Worm (Caenorhabditis elegans) whole organism, mixed stage, embryonic: ENCODE measurements around the gene K11H3.2.

Source experiments
- M03D4.4 ChIP-seq: sonication (generic microtip); optimal IDR thresholded peaks from 2 replicates; lab custom pipeline; 2017; ENCODE audit warnings: mild to moderate bottlenecking, missing genetic modification characterization, missing compliant biosample characterization
- bed-3 ChIP-seq: fragments of 200-800 bp; sonication (Bioruptor generic); optimal IDR thresholded peaks from 3 replicates; lab custom pipeline; 2018; ENCODE audit warnings: mild to moderate bottlenecking, missing genetic modification characterization, moderate library complexity, missing compliant biosample characterization
- blmp-1 ChIP-seq: fragments of 150-350 bp; optimal IDR thresholded peaks from 2 replicates; lab custom pipeline; 2014; ENCODE audit warnings: missing biosample characterization, missing genetic modification characterization
- ceh-39 ChIP-seq: fragments of 150-350 bp; optimal IDR thresholded peaks from 2 replicates; lab custom pipeline; 2014; ENCODE audit warnings: missing biosample characterization, missing genetic modification characterization
- ceh-43 ChIP-seq: fragments of 200-800 bp; sonication (Bioruptor generic); optimal IDR thresholded peaks from 2 replicates; lab custom pipeline; 2018; ENCODE audit warnings: mild to moderate bottlenecking, missing genetic modification characterization, moderate library complexity, missing compliant biosample characterization
- ceh-83 ChIP-seq: fragments of 200-800 bp; sonication (Bioruptor generic); optimal IDR thresholded peaks from 2 replicates; lab custom pipeline; 2018; ENCODE audit warnings: mild to moderate bottlenecking, missing genetic modification characterization, missing compliant biosample characterization
- ces-1 ChIP-seq: fragments of 150-350 bp; optimal IDR thresholded peaks from 2 replicates; lab custom pipeline; 2014; ENCODE audit warnings: missing biosample characterization, missing genetic modification reagents, missing genetic modification characterization
- drap-1 ChIP-seq: fragments of 200-800 bp; sonication (Bioruptor generic); optimal IDR thresholded peaks from 3 replicates; lab custom pipeline; 2018; ENCODE audit warnings: mild to moderate bottlenecking, missing genetic modification characterization, missing compliant biosample characterization
- elt-1 ChIP-seq: sonication (generic microtip); optimal IDR thresholded peaks from 2 replicates; lab custom pipeline; 2017; ENCODE audit warnings: missing genetic modification characterization, mild to moderate bottlenecking, missing compliant biosample characterization, antibody characterized with exemption, moderate library complexity, borderline replicate concordance; ENCODE audit not compliant: insufficient read depth
- flh-1 ChIP-seq: fragments of 200-800 bp; sonication (Bioruptor generic); optimal IDR thresholded peaks from 2 replicates; lab custom pipeline; 2018; ENCODE audit warnings: mild to moderate bottlenecking, missing genetic modification characterization, moderate library complexity, missing compliant biosample characterization
- ham-2 ChIP-seq: fragments of 200-800 bp; sonication (Bioruptor generic); optimal IDR thresholded peaks from 2 replicates; lab custom pipeline; 2018; ENCODE audit warnings: mild to moderate bottlenecking, missing genetic modification characterization, missing compliant biosample characterization
- hlh-1 ChIP-seq: fragments of 150-350 bp; optimal IDR thresholded peaks from 2 replicates; lab custom pipeline; 2014; ENCODE audit warnings: missing biosample characterization, missing genetic modification reagents, missing genetic modification characterization
- lin-13 ChIP-seq: fragments of 150-350 bp; optimal IDR thresholded peaks from 2 replicates; lab custom pipeline; 2014; ENCODE audit warnings: missing biosample characterization, missing genetic modification characterization
- lin-32 ChIP-seq: fragments of 200-800 bp; sonication (Bioruptor generic); optimal IDR thresholded peaks from 2 replicates; lab custom pipeline; 2018; ENCODE audit warnings: mild to moderate bottlenecking, missing genetic modification characterization, missing compliant biosample characterization
- lsy-2 ChIP-seq: fragments of 150-350 bp; optimal IDR thresholded peaks from 2 replicates; lab custom pipeline; 2014; ENCODE audit warnings: missing biosample characterization, missing genetic modification characterization
- mab-5 ChIP-seq: fragments of 150-350 bp; optimal IDR thresholded peaks from 2 replicates; lab custom pipeline; 2014; ENCODE audit warnings: missing biosample characterization, missing genetic modification characterization
- mep-1 ChIP-seq: fragments of 150-350 bp; optimal IDR thresholded peaks from 2 replicates; lab custom pipeline; 2017; ENCODE audit warnings: missing biosample characterization, missing genetic modification reagents, missing genetic modification characterization, inconsistent platforms
- mls-2 ChIP-seq: sonication (generic microtip); optimal IDR thresholded peaks from 2 replicates; lab custom pipeline; 2016; ENCODE audit warnings: mild to moderate bottlenecking, missing genetic modification characterization, moderate library complexity, missing compliant biosample characterization
- nhr-12 ChIP-seq: fragments of 150-350 bp; optimal IDR thresholded peaks from 2 replicates; lab custom pipeline; 2014; ENCODE audit warnings: missing biosample characterization, missing genetic modification characterization
- nhr-2 ChIP-seq: fragments of 150-350 bp; optimal IDR thresholded peaks from 2 replicates; lab custom pipeline; 2014; ENCODE audit warnings: missing biosample characterization, missing genetic modification characterization
- nhr-237 ChIP-seq: fragments of 150-350 bp; optimal IDR thresholded peaks from 2 replicates; lab custom pipeline; 2014; ENCODE audit warnings: missing biosample characterization, missing genetic modification characterization
- nhr-28 ChIP-seq: fragments of 150-350 bp; optimal IDR thresholded peaks from 2 replicates; lab custom pipeline; 2014; ENCODE audit warnings: missing biosample characterization, missing genetic modification characterization
- nhr-76 ChIP-seq: sonication (generic microtip); optimal IDR thresholded peaks from 2 replicates; lab custom pipeline; 2017; ENCODE audit warnings: missing biosample characterization, missing genetic modification characterization
- pha-4 ChIP-seq: fragments of 150-350 bp; optimal IDR thresholded peaks from 2 replicates; lab custom pipeline; 2018; ENCODE audit warnings: missing biosample characterization, missing genetic modification reagents, missing genetic modification characterization
- sem-2 ChIP-seq: fragments of 200-800 bp; sonication (Bioruptor generic); optimal IDR thresholded peaks from 2 replicates; lab custom pipeline; 2018; ENCODE audit warnings: mild to moderate bottlenecking, missing genetic modification characterization, missing compliant biosample characterization
- snpc-4 ChIP-seq: fragments of 150-350 bp; optimal IDR thresholded peaks from 2 replicates; lab custom pipeline; 2014; ENCODE audit warnings: missing biosample characterization, missing genetic modification characterization
- sptf-1 ChIP-seq: sonication (generic microtip); optimal IDR thresholded peaks from 2 replicates; lab custom pipeline; 2017; ENCODE audit warnings: mild to moderate bottlenecking, missing genetic modification characterization, moderate library complexity, missing compliant biosample characterization
- tbx-8 ChIP-seq: fragments of 200-800 bp; sonication (Bioruptor generic); optimal IDR thresholded peaks from 2 replicates; lab custom pipeline; 2018; ENCODE audit warnings: mild to moderate bottlenecking, missing genetic modification characterization, moderate library complexity, missing compliant biosample characterization
- unc-120 ChIP-seq: sonication (generic microtip); optimal IDR thresholded peaks from 2 replicates; lab custom pipeline; 2017; ENCODE audit warnings: missing genetic modification characterization, missing compliant biosample characterization; ENCODE audit not compliant: poor library complexity, severe bottlenecking
- unc-39 ChIP-seq: fragments of 150-350 bp; optimal IDR thresholded peaks from 2 replicates; lab custom pipeline; 2014; ENCODE audit warnings: missing biosample characterization, missing genetic modification characterization
- unc-62 ChIP-seq: fragments of 150-350 bp; optimal IDR thresholded peaks from 2 replicates; lab custom pipeline; 2014; ENCODE audit warnings: missing biosample characterization, missing genetic modification reagents, missing genetic modification characterization
- zip-8 ChIP-seq: fragments of 150-350 bp; optimal IDR thresholded peaks from 2 replicates; lab custom pipeline; 2014; ENCODE audit warnings: missing biosample characterization, missing genetic modification characterization
- ztf-11 ChIP-seq: fragments of 150-350 bp; optimal IDR thresholded peaks from 2 replicates; lab custom pipeline; 2014; ENCODE audit warnings: missing biosample characterization, missing genetic modification characterization

The K11H3.2 gene

ce11 chrIII:9846093-9846492, at the start of gene K11H3.2:
K11H3.2 (plus strand) TSS chrIII:9846393.
- TF ChIP-seq ceh-83 (GFP tag; lab: Kevin White, UChicago) (no peak), nhr-76 (tag; lab: Kevin White, UChicago) (no peak), bed-3 (GFP tag; lab: Kevin White, UChicago) (no peak), snpc-4 (no peak), ztf-11 (no peak), nhr-28 (tag; lab: Kevin White, UChicago) (no peak), ceh-39 (tag; lab: Kevin White, UChicago) (no peak), ces-1 (GFP tag; lab: Kevin White, UChicago) (no peak), lin-32 (no peak), lin-13 (tag; lab: Kevin White, UChicago) (no peak), sem-2 (GFP tag; lab: Kevin White, UChicago) (no peak), mep-1 (tag; lab: Kevin White, UChicago) (no peak), nhr-12 (tag; lab: Kevin White, UChicago) (no peak), unc-62 (GFP tag; lab: Kevin White, UChicago) (no peak), unc-120 (tag; lab: Kevin White, UChicago) (no peak), unc-39 (tag; lab: Kevin White, UChicago) (no peak), M03D4.4 (tag; lab: Kevin White, UChicago) (no peak)

DNA sequence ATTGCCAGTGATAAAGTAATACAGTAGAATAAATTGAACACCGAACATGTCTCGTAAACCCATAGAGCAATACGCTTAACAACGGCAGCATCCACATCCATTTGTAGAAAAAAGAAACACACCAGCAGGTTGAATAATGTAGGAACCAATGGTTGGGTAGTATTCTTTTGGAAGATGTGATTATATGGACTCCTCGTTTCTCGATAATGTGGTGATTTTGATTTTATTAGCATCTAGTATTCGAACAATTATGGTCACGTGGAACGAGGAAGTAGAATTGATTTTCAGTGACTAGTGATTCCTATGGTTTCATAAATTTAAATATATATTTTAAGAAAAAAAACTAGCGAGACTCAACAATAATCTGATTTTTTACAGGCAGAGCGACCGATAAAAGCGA, 49.7 kb upstream of the K11H3.2 start, which contains the start of gene srxa-10:
Gene srxa-10, minus strand, starts transcription at position 101 of the 400 bp plus-strand sequence.
- no peak for TF ChIP-seq mep-1 (tag; lab: Kevin White, UChicago)
- TF ChIP-seq nhr-76 (tag; lab: Kevin White, UChicago), result no peak
- TF ChIP-seq lsy-2 (tag; lab: Kevin White, UChicago), result no peak
- TF ChIP-seq blmp-1 (tag; lab: Kevin White, UChicago), result no peak
- no peak for TF ChIP-seq unc-120 (tag; lab: Kevin White, UChicago)
- no peak for TF ChIP-seq pha-4 (tag; lab: Kevin White, UChicago)
- TF ChIP-seq flh-1 (GFP tag; lab: Kevin White, UChicago), result no peak
- no peak for TF ChIP-seq ztf-11
- no peak for TF ChIP-seq ceh-43
- no peak for TF ChIP-seq mab-5 (tag; lab: Kevin White, UChicago)
- no peak for TF ChIP-seq drap-1
- TF ChIP-seq tbx-8, result no peak
- TF ChIP-seq M03D4.4 (tag; lab: Kevin White, UChicago), result no peak
- TF ChIP-seq sptf-1 (tag; lab: Kevin White, UChicago), result no peak
- TF ChIP-seq unc-62 (GFP tag; lab: Kevin White, UChicago), result no peak
- no peak for TF ChIP-seq ham-2
- TF ChIP-seq ces-1 (GFP tag; lab: Kevin White, UChicago), result no peak
- TF ChIP-seq unc-39 (tag; lab: Kevin White, UChicago), result no peak
- TF ChIP-seq mls-2 (tag; lab: Kevin White, UChicago), result no peak
- TF ChIP-seq, all 35 proteins: peak for 0

DNA sequence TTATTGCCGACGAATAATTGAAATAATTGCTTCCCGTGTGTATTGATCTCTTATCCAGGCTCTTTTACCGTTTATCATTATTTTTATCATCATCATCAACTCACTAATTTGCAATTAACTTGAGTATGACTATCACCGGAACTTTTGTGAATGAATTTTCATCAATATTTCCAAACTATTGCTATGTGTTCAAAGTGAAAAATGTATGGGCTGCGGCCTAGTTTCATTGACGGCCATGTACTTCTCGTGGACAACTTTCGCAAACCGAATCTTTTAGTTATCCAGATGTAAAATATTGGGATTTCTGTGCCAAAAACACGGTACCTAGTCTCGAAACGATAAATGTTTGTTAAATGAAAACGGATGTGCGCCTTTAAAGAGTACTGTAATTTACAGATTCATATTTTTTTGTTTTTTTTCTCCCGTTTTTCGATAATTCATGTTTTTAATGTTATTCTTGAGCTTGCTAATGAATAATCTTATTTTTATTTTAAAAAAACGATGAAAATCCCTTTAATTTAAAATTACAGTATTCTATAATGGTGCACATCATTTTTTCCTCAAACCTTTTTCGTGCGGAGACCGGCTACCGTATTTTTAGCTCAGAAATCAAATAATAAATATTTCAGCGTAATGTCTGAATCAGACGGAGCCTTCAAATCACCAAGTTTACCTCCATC, 47.6 kb upstream of the K11H3.2 start, which contains the start of gene ZK632.2:
Gene ZK632.2, plus strand, starts transcription at position 630 of the 680 bp plus-strand sequence.
- TF ChIP-seq mep-1 (tag; lab: Kevin White, UChicago), result no peak
- no peak for TF ChIP-seq nhr-237
- no peak for TF ChIP-seq mab-5 (tag; lab: Kevin White, UChicago)
- no peak for TF ChIP-seq nhr-12 (tag; lab: Kevin White, UChicago)
- TF ChIP-seq bed-3 (GFP tag; lab: Kevin White, UChicago), result no peak
- no peak for TF ChIP-seq ztf-11
- no peak for TF ChIP-seq ceh-39 (tag; lab: Kevin White, UChicago)
- TF ChIP-seq zip-8, result no peak
- TF ChIP-seq lin-13 (tag; lab: Kevin White, UChicago), result no peak
- TF ChIP-seq nhr-28 (tag; lab: Kevin White, UChicago), result no peak
- TF ChIP-seq lin-32, result no peak
- TF ChIP-seq elt-1 (tag; lab: Kevin White, UChicago), result no peak
- TF ChIP-seq hlh-1 (tag; lab: Kevin White, UChicago), result no peak
- TF ChIP-seq nhr-2, result no peak
- no peak for TF ChIP-seq unc-39 (tag; lab: Kevin White, UChicago)
- no peak for TF ChIP-seq unc-62 (GFP tag; lab: Kevin White, UChicago)
- no peak for TF ChIP-seq ham-2
